Worm (Caenorhabditis elegans): ENCODE results near the gene T25G12.11.

- TF ChIP-seq nhr-237 (tag; optimal IDR thresholded peaks at IDR 0.05) (no peak), unc-39 (tag; optimal IDR thresholded peaks at IDR 0.05) (no peak), drap-1 (GFP tag; optimal IDR thresholded peaks at IDR 0.05) (no peak), M03D4.4 (tag; optimal IDR thresholded peaks at IDR 0.05) (no peak), unc-120 (tag; optimal IDR thresholded peaks at IDR 0.05; ENCODE audit: poor library complexity, severe bottlenecking) (no peak), snpc-4 (tag; optimal IDR thresholded peaks at IDR 0.05) (no peak), nhr-28 (tag; optimal IDR thresholded peaks at IDR 0.05) (no peak), elt-3 (tag; optimal IDR thresholded peaks at IDR 0.05) (no peak), unc-62 (GFP tag; optimal IDR thresholded peaks at IDR 0.05) (no peak), sem-2 (GFP tag; optimal IDR thresholded peaks at IDR 0.05) (no peak), sptf-1 (tag; optimal IDR thresholded peaks at IDR 0.05) (no peak), ztf-11 (tag; optimal IDR thresholded peaks at IDR 0.05) (no peak), mep-1 (tag; optimal IDR thresholded peaks at IDR 0.05) (no peak)
These were observed 5.7 kb upstream of the T25G12.11 start, which contains the start of gene T25G12.13 for ce11 chrX:17243053-17243452.

Data from whole organism, mixed stage, embryonic.